Fruit fly (Drosophila melanogaster): ENCODE results near the gene Mcm6.

The Mcm6 gene

DNA sequence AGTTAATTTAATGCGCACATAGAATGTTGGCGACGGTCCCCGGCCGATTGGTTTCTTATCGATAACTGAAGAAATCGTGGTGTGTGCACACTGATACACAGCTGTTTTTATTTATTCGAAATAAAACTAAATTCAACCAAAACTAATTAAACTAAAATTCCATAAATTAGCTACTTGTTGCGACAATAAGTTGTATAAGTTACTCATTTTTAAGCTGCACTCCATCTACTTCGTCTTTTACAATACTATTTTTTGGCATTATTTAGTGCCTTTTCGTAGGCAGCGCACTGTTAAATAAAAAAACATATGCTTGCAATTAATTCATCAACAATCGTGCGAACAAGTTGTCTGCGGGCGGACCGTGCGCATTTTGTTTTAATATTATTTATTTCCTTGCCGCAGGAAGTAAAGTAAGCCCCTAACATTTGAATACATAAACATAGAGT, 12.8 kb upstream of the Mcm6 start, which contains the start of the genes CG3224 and Ctr1A (continued):
- TF ChIP-seq CG15011 (GFP tag; optimal IDR thresholded peaks at IDR 0.05): no peak
- peak; percentile 51 for TF ChIP-seq CG13624 (GFP tag; optimal IDR thresholded peaks at IDR 0.05)
- no peak for TF ChIP-seq Neu2 (GFP tag; optimal IDR thresholded peaks at IDR 0.05; ENCODE audit: borderline replicate concordance)
- TF ChIP-seq CG7928 (GFP tag; optimal IDR thresholded peaks at IDR 0.05): no peak
- TF ChIP-seq pum (GFP tag; optimal IDR thresholded peaks at IDR 0.05): no peak
- no peak for TF ChIP-seq bcd (GFP tag; optimal IDR thresholded peaks at IDR 0.05)
- TF ChIP-seq CG4404 (GFP tag; IDR thresholded peaks at IDR 0.05): no peak
- TF ChIP-seq Fer1 (GFP tag; optimal IDR thresholded peaks at IDR 0.05): no peak
- TF ChIP-seq Ssrp (tag; optimal IDR thresholded peaks at IDR 0.05): no peak
- TF ChIP-seq ato (GFP tag; IDR thresholded peaks at IDR 0.05; ENCODE audit: partially characterized antibody): no peak
- no peak for TF ChIP-seq CG7357 (GFP tag; IDR thresholded peaks at IDR 0.05)
- TF ChIP-seq CG14710 (tag; optimal IDR thresholded peaks at IDR 0.05): peak; percentile 100
- no peak for TF ChIP-seq CG5245 (GFP tag; optimal IDR thresholded peaks at IDR 0.05)
- no peak for TF ChIP-seq CG16813 (GFP tag; IDR thresholded peaks at IDR 0.05; ENCODE audit: partially characterized antibody)
- no peak for TF ChIP-seq B-H2 (GFP tag; optimal IDR thresholded peaks at IDR 0.05)
- TF ChIP-seq Tbp (GFP tag; optimal IDR thresholded peaks at IDR 0.05): no peak
- TF ChIP-seq CG12391 (tag; optimal IDR thresholded peaks at IDR 0.05): peak; percentile 18
- peak; percentile 7 for TF ChIP-seq CG10543 (GFP tag; optimal IDR thresholded peaks at IDR 0.05)
- no peak for TF ChIP-seq Vsx1 (GFP tag; optimal IDR thresholded peaks at IDR 0.05)
- no peak for TF ChIP-seq tio (GFP tag; optimal IDR thresholded peaks at IDR 0.05)
- no peak for TF ChIP-seq pita (GFP tag; optimal IDR thresholded peaks at IDR 0.05)
- no peak for TF ChIP-seq Atf3 (GFP tag; optimal IDR thresholded peaks at IDR 0.05)
- no peak for TF ChIP-seq Elba2 (GFP tag; optimal IDR thresholded peaks at IDR 0.05)
- TF ChIP-seq CG1832 (GFP tag; optimal IDR thresholded peaks at IDR 0.05): no peak
- no peak for TF ChIP-seq Sox102F (GFP tag; optimal IDR thresholded peaks at IDR 0.05)
- no peak for TF ChIP-seq H15 (GFP tag; IDR thresholded peaks at IDR 0.05)
- no peak for TF ChIP-seq NC2α (GFP tag; optimal IDR thresholded peaks at IDR 0.05)
- TF ChIP-seq fru (optimal IDR thresholded peaks at IDR 0.05): no peak
- TF ChIP-seq CG1024 (GFP tag; IDR thresholded peaks at IDR 0.05): no peak
- TF ChIP-seq Med (GFP tag): peak; percentile 74
- no peak for TF ChIP-seq aop (GFP tag; IDR thresholded peaks at IDR 0.05)
- TF ChIP-seq CG18619 (GFP tag; optimal IDR thresholded peaks at IDR 0.05): no peak
- no peak for TF ChIP-seq CG18011 (GFP tag; optimal IDR thresholded peaks at IDR 0.05)
- peak; percentile 72 for TF ChIP-seq twi (tag; optimal IDR thresholded peaks at IDR 0.05)
- no peak for TF ChIP-seq CG8290 (GFP tag; optimal IDR thresholded peaks at IDR 0.05)
- TF ChIP-seq CG8290 (tag; optimal IDR thresholded peaks at IDR 0.05): no peak
- TF ChIP-seq klu (GFP tag; IDR thresholded peaks at IDR 0.05): no peak
- TF ChIP-seq cad (GFP tag; optimal IDR thresholded peaks at IDR 0.05): no peak
- no peak for TF ChIP-seq Lhr (GFP tag; optimal IDR thresholded peaks at IDR 0.05)
- no peak for TF ChIP-seq wdn (GFP tag; IDR thresholded peaks at IDR 0.05)
- TF ChIP-seq gro (GFP tag; optimal IDR thresholded peaks at IDR 0.05): no peak
- TF ChIP-seq Spps (tag; optimal IDR thresholded peaks at IDR 0.05): no peak
- no peak for TF ChIP-seq CG4360 (GFP tag; IDR thresholded peaks at IDR 0.05)
- no peak for TF ChIP-seq jigr1 (GFP tag; IDR thresholded peaks at IDR 0.05)
- peak; percentile 32 for TF ChIP-seq sens (GFP tag)
- no peak for TF ChIP-seq Antp (GFP tag; optimal IDR thresholded peaks at IDR 0.05)
- peak; percentile 69 for TF ChIP-seq CG10267 (tag; optimal IDR thresholded peaks at IDR 0.05)
- no peak for TF ChIP-seq CG17328 (GFP tag; IDR thresholded peaks at IDR 0.05)
- TF ChIP-seq cato (GFP tag; optimal IDR thresholded peaks at IDR 0.05; ENCODE audit: borderline replicate concordance): no peak
- peak in 1 of 2 experiments; percentile 17 for TF ChIP-seq Hr51 (GFP tag; optimal IDR thresholded peaks at IDR 0.05)
- TF ChIP-seq CTCF (GFP tag; optimal IDR thresholded peaks at IDR 0.05): no peak
- no peak for TF ChIP-seq Poxn (GFP tag; IDR thresholded peaks at IDR 0.05)
- TF ChIP-seq CG12104 (GFP tag; optimal IDR thresholded peaks at IDR 0.05): no peak
